Fruit fly (Drosophila melanogaster) whole organism, embryonic: ENCODE results near the gene SmydA-2.

Experiments used
- ATbp ChIP-seq: fragments of 200-800 bp; sonication (Bioruptor generic); optimal IDR thresholded peaks from 2 replicates; lab custom pipeline; 2017; ENCODE audit warnings: missing biosample characterization, mild to moderate bottlenecking, missing genetic modification characterization, missing genetic modification reagents
- Aef1 ChIP-seq: fragments of 200-800 bp; sonication (Bioruptor generic); IDR thresholded peaks from 3 replicates; pipeline ENCODE4 v1.3.6; 2022; ENCODE audit warnings: missing biosample characterization, missing genetic modification characterization
- CG11456 ChIP-seq: fragments of 200-800 bp; sonication (Bioruptor generic); IDR thresholded peaks from 3 replicates; pipeline ENCODE4 v1.3.6; 2022; ENCODE audit warnings: missing biosample characterization, missing genetic modification characterization
- CG11560 ChIP-seq: fragments of 200-800 bp; sonication (Bioruptor generic); IDR thresholded peaks from 3 replicates; pipeline ENCODE4 v1.3.6; 2022; ENCODE audit warnings: missing biosample characterization, missing genetic modification characterization
- CG13123 ChIP-seq: fragments of 200-800 bp; sonication (Bioruptor generic); optimal IDR thresholded peaks from 2 replicates; lab custom pipeline; 2016; ENCODE audit warnings: missing biosample characterization, missing genetic modification characterization
- CG13296 ChIP-seq: fragments of 200-800 bp; sonication (Bioruptor generic); optimal IDR thresholded peaks from 3 replicates; lab custom pipeline; 2018; ENCODE audit warnings: missing biosample characterization, mild to moderate bottlenecking, missing genetic modification characterization
- CG15011 ChIP-seq: fragments of 200-800 bp; sonication (Bioruptor generic); optimal IDR thresholded peaks from 3 replicates; lab custom pipeline; 2018; ENCODE audit warnings: missing biosample characterization, mild to moderate bottlenecking, missing genetic modification characterization
- CG17328 ChIP-seq: fragments of 200-800 bp; sonication (Bioruptor generic); IDR thresholded peaks from 2 replicates; pipeline ENCODE4 v1.3.6; 2022; ENCODE audit warnings: missing biosample characterization, missing genetic modification characterization
- CG2199 ChIP-seq: fragments of 200-800 bp; sonication (Bioruptor generic); IDR thresholded peaks from 3 replicates; pipeline ENCODE4 v1.3.6; 2022; ENCODE audit warnings: missing biosample characterization, missing genetic modification characterization
- CG2202 ChIP-seq: fragments of 200-800 bp; sonication (Bioruptor generic); optimal IDR thresholded peaks from 2 replicates; lab custom pipeline; 2018; ENCODE audit warnings: missing biosample characterization, mild to moderate bottlenecking, missing genetic modification characterization
- CG2678 ChIP-seq: fragments of 200-800 bp; sonication (Bioruptor generic); optimal IDR thresholded peaks from 3 replicates; lab custom pipeline; 2019; ENCODE audit warnings: missing biosample characterization, mild to moderate bottlenecking, missing genetic modification characterization, moderate library complexity
- CG30020 ChIP-seq: fragments of 200-800 bp; optimal IDR thresholded peaks from 2 replicates; lab custom pipeline; 2019; ENCODE audit warnings: missing biosample characterization, mild to moderate bottlenecking, missing genetic modification characterization, moderate library complexity
- CG34224 ChIP-seq: fragments of 200-800 bp; sonication (Bioruptor generic); IDR thresholded peaks from 3 replicates; pipeline ENCODE4 v1.3.6; 2022; ENCODE audit warnings: missing biosample characterization, missing genetic modification characterization; ENCODE audit not compliant: partially characterized antibody
- CG3838 ChIP-seq: fragments of 200-800 bp; sonication (Bioruptor generic); optimal IDR thresholded peaks from 3 replicates; lab custom pipeline; 2016; ENCODE audit warnings: missing biosample characterization, missing genetic modification characterization
- CG3847 ChIP-seq: fragments of 200-800 bp; sonication (Bioruptor generic); IDR thresholded peaks from 2 replicates; pipeline ENCODE4 v1.3.6; 2022; ENCODE audit warnings: missing biosample characterization, missing genetic modification characterization
- CG6765 ChIP-seq: fragments of 200-800 bp; sonication (Bioruptor generic); optimal IDR thresholded peaks from 3 replicates; lab custom pipeline; 2017; ENCODE audit warnings: missing biosample characterization, mild to moderate bottlenecking, missing genetic modification characterization
- CG6854 ChIP-seq: fragments of 200-800 bp; sonication (Bioruptor generic); optimal IDR thresholded peaks from 3 replicates; lab custom pipeline; 2017; ENCODE audit warnings: missing biosample characterization, mild to moderate bottlenecking, missing genetic modification characterization
- CG8924 ChIP-seq: fragments of 200-800 bp; optimal IDR thresholded peaks from 3 replicates; lab custom pipeline; 2019; ENCODE audit warnings: missing biosample characterization, mild to moderate bottlenecking, missing genetic modification characterization, moderate library complexity
- Doc3 ChIP-seq: fragments of 200-800 bp; sonication (Bioruptor generic); IDR thresholded peaks from 3 replicates; pipeline ENCODE4 v1.3.6; 2022; ENCODE audit warnings: missing biosample characterization, missing genetic modification characterization; ENCODE audit not compliant: partially characterized antibody
- Ets65A ChIP-seq: fragments of 200-800 bp; sonication (Bioruptor generic); peaks from one replicate; lab custom pipeline; 2016; ENCODE audit warnings: missing biosample characterization, missing genetic modification characterization
- HHEX ChIP-seq: fragments of 200-800 bp; sonication (Bioruptor generic); optimal IDR thresholded peaks from 3 replicates; lab custom pipeline; 2017; ENCODE audit warnings: missing biosample characterization, mild to moderate bottlenecking, missing genetic modification characterization, missing genetic modification reagents
- Med ChIP-seq: fragments of 200-800 bp; sonication (Bioruptor generic); peaks from one replicate; lab custom pipeline; 2016; ENCODE audit warnings: missing biosample characterization, missing genetic modification characterization, mild to moderate bottlenecking, inconsistent platforms, moderate library complexity
- NFAT ChIP-seq: fragments of 200-800 bp; sonication (Bioruptor generic); IDR thresholded peaks from 2 replicates; pipeline ENCODE4 v1.3.6; 2022; ENCODE audit warnings: missing biosample characterization, missing genetic modification characterization
- Nf-YB ChIP-seq: fragments of 200-800 bp; sonication (Bioruptor generic); optimal IDR thresholded peaks from 3 replicates; lab custom pipeline; 2019; ENCODE audit warnings: missing biosample characterization, mild to moderate bottlenecking, missing genetic modification characterization, moderate library complexity
- PHDP ChIP-seq: fragments of 200-800 bp; sonication (Bioruptor generic); optimal IDR thresholded peaks from 3 replicates; lab custom pipeline; 2018; ENCODE audit warnings: missing biosample characterization, mild to moderate bottlenecking, missing genetic modification characterization, moderate library complexity
- Rfx ChIP-seq: fragments of 200-800 bp; sonication (Bioruptor generic); IDR thresholded peaks from 2 replicates; pipeline ENCODE4 v1.3.6; 2022; ENCODE audit warnings: missing biosample characterization, missing genetic modification characterization
- Xbp1 ChIP-seq: fragments of 200-800 bp; sonication (Bioruptor generic); optimal IDR thresholded peaks from 3 replicates; lab custom pipeline; 2016; ENCODE audit warnings: missing biosample characterization, mild to moderate bottlenecking, missing genetic modification characterization
- abd-A ChIP-seq: fragments of 200-800 bp; sonication (Bioruptor generic); optimal IDR thresholded peaks from 3 replicates; lab custom pipeline; 2019; ENCODE audit warnings: missing biosample characterization, mild to moderate bottlenecking, missing genetic modification characterization, moderate library complexity
- ac ChIP-seq: fragments of 200-800 bp; sonication (Bioruptor generic); optimal IDR thresholded peaks from 3 replicates; lab custom pipeline; 2017; ENCODE audit warnings: missing biosample characterization, mild to moderate bottlenecking, missing genetic modification characterization
- az2 ChIP-seq: fragments of 200-800 bp; sonication (Bioruptor generic); optimal IDR thresholded peaks from 3 replicates; lab custom pipeline; 2016; ENCODE audit warnings: missing biosample characterization, missing genetic modification characterization
- bsh ChIP-seq, 2 experiments: fragments of 200-800 bp; sonication (Bioruptor generic); optimal IDR thresholded peaks; 2 replicates each; lab custom pipeline; 2017 to 2018; ENCODE audit warnings: mild to moderate bottlenecking in 2 of 2, missing biosample characterization in 2 of 2, missing genetic modification characterization in 2 of 2, moderate library complexity in 1 of 2
- cato ChIP-seq: fragments of 200-800 bp; sonication (Bioruptor generic); optimal IDR thresholded peaks from 2 replicates; lab custom pipeline; 2016; ENCODE audit warnings: missing biosample characterization, missing genetic modification characterization, borderline replicate concordance
- chm ChIP-seq: fragments of 200-800 bp; sonication (Bioruptor generic); IDR thresholded peaks from 2 replicates; pipeline ENCODE4 v1.3.6; 2022; ENCODE audit warnings: missing biosample characterization, missing genetic modification characterization
- ci ChIP-seq: fragments of 200-800 bp; sonication (Bioruptor generic); IDR thresholded peaks from 3 replicates; pipeline ENCODE4 v1.3.6; 2022; ENCODE audit warnings: missing biosample characterization, missing genetic modification characterization
- cwo ChIP-seq: fragments of 200-800 bp; sonication (Bioruptor generic); optimal IDR thresholded peaks from 3 replicates; lab custom pipeline; 2017; ENCODE audit warnings: missing biosample characterization, missing genetic modification characterization, mild to moderate bottlenecking, moderate library complexity, missing genetic modification reagents
- dmrt99B ChIP-seq: fragments of 200-800 bp; sonication (Bioruptor generic); optimal IDR thresholded peaks from 2 replicates; lab custom pipeline; 2018; ENCODE audit warnings: missing biosample characterization, mild to moderate bottlenecking, missing genetic modification characterization, moderate library complexity
- esg ChIP-seq: fragments of 200-800 bp; sonication (Bioruptor generic); conservative IDR thresholded peaks from 2 replicates; pipeline ENCODE4 v1.3.6; 2022; ENCODE audit warnings: missing biosample characterization, missing genetic modification characterization
- fd96Cb ChIP-seq: fragments of 200-800 bp; sonication (Bioruptor generic); optimal IDR thresholded peaks from 2 replicates; lab custom pipeline; 2018; ENCODE audit warnings: missing biosample characterization, mild to moderate bottlenecking, missing genetic modification characterization, moderate library complexity
- lab ChIP-seq: fragments of 200-800 bp; sonication (Bioruptor generic); optimal IDR thresholded peaks from 3 replicates; lab custom pipeline; 2017; ENCODE audit warnings: missing biosample characterization, missing genetic modification characterization, mild to moderate bottlenecking, moderate library complexity, missing genetic modification reagents
- nmo ChIP-seq: fragments of 200-800 bp; sonication (Bioruptor generic); optimal IDR thresholded peaks from 2 replicates; lab custom pipeline; 2018; ENCODE audit warnings: missing biosample characterization, mild to moderate bottlenecking, missing genetic modification characterization, moderate library complexity
- nom ChIP-seq: fragments of 200-800 bp; sonication (Bioruptor generic); optimal IDR thresholded peaks from 2 replicates; lab custom pipeline; 2017; ENCODE audit warnings: missing biosample characterization, missing genetic modification characterization, mild to moderate bottlenecking, moderate library complexity, missing genetic modification reagents
- oc ChIP-seq: fragments of 200-800 bp; sonication (Bioruptor generic); optimal IDR thresholded peaks from 2 replicates; lab custom pipeline; 2018; ENCODE audit warnings: missing biosample characterization, mild to moderate bottlenecking, missing genetic modification characterization, moderate library complexity
- onecut ChIP-seq: fragments of 200-800 bp; sonication (Bioruptor generic); IDR thresholded peaks from 2 replicates; pipeline ENCODE4 v1.3.6; 2022; ENCODE audit warnings: missing biosample characterization, missing genetic modification characterization
- sd ChIP-seq: fragments of 200-800 bp; sonication (Bioruptor generic); optimal IDR thresholded peaks from 3 replicates; lab custom pipeline; 2018; ENCODE audit warnings: missing biosample characterization, mild to moderate bottlenecking, missing genetic modification characterization, moderate library complexity
- sens ChIP-seq: fragments of 200-800 bp; sonication (Bioruptor generic); peaks from one replicate; lab custom pipeline; 2016; ENCODE audit warnings: missing biosample characterization, missing genetic modification characterization
- sr ChIP-seq: fragments of 200-800 bp; sonication (Bioruptor generic); IDR thresholded peaks from 3 replicates; pipeline ENCODE4 v1.3.6; 2022; ENCODE audit warnings: missing biosample characterization, missing genetic modification characterization
- toy ChIP-seq: fragments of 200-800 bp; sonication (Bioruptor generic); IDR thresholded peaks from 2 replicates; pipeline ENCODE4 v1.3.6; 2022; ENCODE audit warnings: missing biosample characterization, missing genetic modification characterization
- ttk ChIP-seq: fragments of 200-800 bp; sonication (Bioruptor generic); IDR thresholded peaks from 2 replicates; pipeline ENCODE4 v2.1.2; 2022; ENCODE audit warnings: missing biosample characterization, missing genetic modification characterization
- zen2 ChIP-seq: fragments of 200-800 bp; sonication (Bioruptor generic); IDR thresholded peaks from 3 replicates; pipeline ENCODE4 v1.3.6; 2022; ENCODE audit warnings: missing biosample characterization, missing genetic modification characterization; ENCODE audit not compliant: partially characterized antibody

Gene SmydA-2

dm6 chr3L:19024800-19025199 lies 21.7 kb upstream of the SmydA-2 start (continued):
- peak; percentile 55 for TF ChIP-seq cwo (GFP tag; lab: Kevin White, UChicago)
- peak; percentile 39; the same call in 1 of the 2 replicates for TF ChIP-seq CG3847 (GFP tag; lab: Robert Waterston, UW)
- peak; percentile 75 for TF ChIP-seq esg (GFP tag; lab: Robert Waterston, UW)
- TF ChIP-seq cato: peak; percentile 38
- TF ChIP-seq ATbp (GFP tag; lab: Kevin White, UChicago): peak; percentile 53
- TF ChIP-seq CG6765 (GFP tag; lab: Kevin White, UChicago): no peak
- peak; percentile 23 for TF ChIP-seq CG30020 (tag; lab: Kevin White, UChicago)

DNA sequence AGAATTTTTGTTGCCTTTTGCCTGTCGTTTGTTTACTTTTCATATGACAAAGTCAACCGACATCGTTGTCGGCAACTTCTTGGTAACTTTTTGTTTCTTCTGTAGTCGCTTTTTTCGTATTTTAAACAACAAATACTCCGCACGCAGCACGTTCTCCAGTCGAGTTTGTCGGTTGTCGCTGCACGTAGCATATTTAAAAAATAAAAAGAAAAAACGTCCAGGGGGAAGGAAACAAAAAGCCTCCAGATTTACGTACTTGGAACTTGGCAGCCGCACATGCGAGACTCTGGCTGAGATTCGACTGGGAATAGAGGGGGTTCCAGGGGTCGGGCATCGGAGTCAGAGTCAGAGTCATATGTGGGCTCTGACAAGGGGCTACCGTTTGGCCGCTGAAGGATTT lies 18.6 kb upstream of the SmydA-2 start:
- TF ChIP-seq CG2202 (tag; lab: Kevin White, UChicago): no peak
- TF ChIP-seq zen2 (GFP tag; lab: Robert Waterston, UW): no peak
- TF ChIP-seq dmrt99B: no peak
- TF ChIP-seq onecut (GFP tag; lab: Robert Waterston, UW): no peak
- no peak for TF ChIP-seq fd96Cb (tag; lab: Kevin White, UChicago)
- peak; percentile 0 for TF ChIP-seq sens
- no peak for TF ChIP-seq chm (GFP tag; lab: Robert Waterston, UW)
- no peak for TF ChIP-seq nmo (GFP tag; lab: Kevin White, UChicago)
- TF ChIP-seq oc: no peak
- TF ChIP-seq CG8924 (tag; lab: Kevin White, UChicago): no peak
- no peak for TF ChIP-seq NFAT
- no peak for TF ChIP-seq CG11560 (tag; lab: Robert Waterston, UW)
- no peak for TF ChIP-seq CG11456 (GFP tag; lab: Robert Waterston, UW)
- no peak for TF ChIP-seq Xbp1 (GFP tag; lab: Kevin White, UChicago)
- no peak for TF ChIP-seq CG13296 (GFP tag; lab: Kevin White, UChicago)
- TF ChIP-seq CG17328 (GFP tag; lab: Robert Waterston, UW): no peak
- no peak for TF ChIP-seq az2
- TF ChIP-seq nom (GFP tag; lab: Kevin White, UChicago): peak; percentile 68
- no peak for TF ChIP-seq CG3838 (GFP tag; lab: Kevin White, UChicago)
- TF ChIP-seq CG15011 (GFP tag; lab: Kevin White, UChicago): no peak
- TF ChIP-seq Ets65A (GFP tag; lab: Kevin White, UChicago): peak; percentile 74
- no peak for TF ChIP-seq Doc3 (GFP tag; lab: Robert Waterston, UW)
- peak; percentile 5 for TF ChIP-seq Med (GFP tag; lab: Kevin White, UChicago)
- no peak for TF ChIP-seq CG34224 (GFP tag; lab: Robert Waterston, UW)
- TF ChIP-seq CG13123 (GFP tag; lab: Kevin White, UChicago): no peak
- no peak for TF ChIP-seq PHDP
- TF ChIP-seq, all 482 proteins: peak for 4

DNA sequence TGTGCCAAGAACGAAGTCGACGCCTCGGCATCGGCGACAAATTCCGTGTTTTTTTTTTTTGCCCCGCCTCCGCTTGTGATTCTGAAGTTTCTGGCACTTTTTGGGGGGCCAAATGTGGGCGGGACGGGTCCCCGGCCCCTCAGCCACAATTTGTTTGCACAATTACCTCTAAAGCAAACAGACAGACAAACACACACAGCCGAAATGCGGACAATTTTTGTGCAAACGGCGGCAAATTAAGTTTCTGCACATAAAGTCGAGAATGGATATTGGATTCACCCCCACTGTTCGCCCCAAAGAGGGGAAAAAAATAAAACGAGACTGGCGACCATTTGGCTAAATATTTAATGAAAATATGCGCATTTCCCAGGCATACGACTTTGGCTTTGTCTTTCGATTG lies 17.4 kb upstream of the SmydA-2 start:
- TF ChIP-seq ac (GFP tag; lab: Kevin White, UChicago) (no peak), CG6854 (GFP tag; lab: Kevin White, UChicago) (no peak), bsh (GFP tag; optimal IDR thresholded peaks at IDR 0.05; lab: Kevin White, UChicago) (no peak), toy (no peak), Nf-YB (no peak), ttk (GFP tag; lab: Robert Waterston, UW) (no peak), Rfx (GFP tag; lab: Robert Waterston, UW) (0 out of 2 replicates have a peak, but pooled peaks have one; percentile 11), lab (GFP tag; lab: Kevin White, UChicago) (peak; percentile 14), ci (0 out of 3 replicates have a peak, but pooled peaks have one; percentile 25), HHEX (peak; percentile 1), sr (GFP tag; lab: Robert Waterston, UW) (peak; percentile 64), sd (tag; lab: Kevin White, UChicago) (peak; percentile 31), Med (GFP tag; lab: Kevin White, UChicago) (peak; percentile 69), Aef1 (GFP tag; lab: Robert Waterston, UW) (no peak), CG2678 (tag; lab: Kevin White, UChicago) (no peak), Ets65A (GFP tag; lab: Kevin White, UChicago) (peak; percentile 56), abd-A (tag; lab: Kevin White, UChicago) (peak; percentile 3), CG2199 (peak; percentile 71; the same call in 1 of the 3 replicates), ATbp (GFP tag; lab: Kevin White, UChicago) (no peak)
